Worm (Caenorhabditis elegans) whole organism, young adult: ENCODE measurements around the gene F11A10.5.

Experiments
- B0019.2 ChIP-seq: fragments of 200-800 bp; sonication (Bioruptor generic); conservative IDR thresholded peaks from 2 replicates; pipeline ENCODE4 v1.3.6; 2022; ENCODE audit warnings: missing genetic modification reagents, missing genetic modification characterization, missing compliant biosample characterization
- Y53G8AR.9 ChIP-seq: fragments of 200-800 bp; sonication (Bioruptor generic); conservative IDR thresholded peaks from 2 replicates; pipeline ENCODE4 v1.3.6; 2022; ENCODE audit warnings: missing genetic modification reagents, missing genetic modification characterization, missing compliant biosample characterization
- Y79H2A.3 ChIP-seq: fragments of 200-800 bp; sonication (Bioruptor generic); conservative IDR thresholded peaks from 2 replicates; pipeline ENCODE4 v1.3.6; 2022; ENCODE audit warnings: missing genetic modification reagents, missing genetic modification characterization, missing compliant biosample characterization
- egl-44 ChIP-seq: fragments of 200-800 bp; sonication (Bioruptor generic); IDR thresholded peaks from 2 replicates; pipeline ENCODE4 v1.3.6; 2022; ENCODE audit warnings: missing genetic modification reagents, missing genetic modification characterization, missing compliant biosample characterization
- hmg-1.2 ChIP-seq: fragments of 200-800 bp; sonication (Bioruptor generic); IDR thresholded peaks from 2 replicates; pipeline ENCODE4 v1.3.6; 2022; ENCODE audit warnings: missing genetic modification reagents, missing genetic modification characterization, missing compliant biosample characterization

DNA sequence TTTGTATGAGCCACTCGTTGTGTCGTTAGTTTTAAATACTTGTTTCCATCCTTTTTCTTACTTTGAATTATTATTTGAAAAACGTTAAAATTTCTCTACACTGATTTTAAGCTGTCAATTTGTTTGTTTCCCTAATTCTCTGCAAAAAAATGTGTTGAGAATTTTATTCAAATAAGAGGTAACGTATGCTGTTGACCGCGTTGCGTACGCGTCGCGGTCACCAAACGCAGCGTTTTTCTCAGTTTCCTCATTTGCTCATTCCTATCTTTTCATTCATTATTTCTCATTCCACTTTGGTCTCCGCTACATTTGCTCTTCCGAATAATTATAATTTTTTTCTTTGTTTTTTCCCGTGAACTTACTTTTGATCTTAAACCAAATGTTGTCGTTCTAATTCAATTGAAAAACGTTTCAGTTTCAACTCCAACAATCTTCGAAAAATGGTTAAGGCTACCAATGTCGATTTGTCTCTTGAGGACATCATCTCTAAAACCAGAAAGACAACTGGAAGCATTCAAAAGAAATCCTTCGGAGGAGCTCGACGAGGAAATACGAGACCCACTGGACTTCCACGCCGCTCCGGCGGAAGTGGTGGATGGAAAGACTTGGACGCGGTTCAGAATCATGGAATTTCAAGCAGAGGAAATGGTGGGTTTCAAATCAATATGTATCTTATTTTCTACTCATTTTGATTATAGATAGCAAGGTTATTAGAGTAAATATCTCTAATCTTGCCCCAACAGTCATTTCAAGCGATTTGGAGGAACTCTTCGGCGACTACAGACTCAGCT lies 29.1 kb downstream of the F11A10.5 start, which contains the start of gene aly-3:
- TF ChIP-seq Y79H2A.3 (GFP tag; lab: Robert Waterston, UW) (no peak), Y53G8AR.9 (GFP tag; lab: Robert Waterston, UW) (no peak), B0019.2 (GFP tag; lab: Robert Waterston, UW) (no peak), egl-44 (GFP tag; lab: Robert Waterston, UW) (no peak), hmg-1.2 (GFP tag; lab: Robert Waterston, UW) (no peak; the same call in 1 of the 2 replicates)
